Worm (Caenorhabditis elegans) whole organism, late embryonic: ENCODE measurements around the gene srd-10.

Experiments used
- K02D7.2 ChIP-seq: sonication (generic microtip); optimal IDR thresholded peaks from 2 replicates; lab custom pipeline; 2017; ENCODE audit warnings: mild to moderate bottlenecking, missing genetic modification characterization, missing compliant biosample characterization
- ceh-14 ChIP-seq: sonication (generic microtip); optimal IDR thresholded peaks from 2 replicates; lab custom pipeline; 2016; ENCODE audit warnings: missing genotype, missing genetic modification characterization, missing compliant biosample characterization
- dve-1 ChIP-seq: sonication (generic microtip); optimal IDR thresholded peaks from 2 replicates; lab custom pipeline; 2017; ENCODE audit warnings: antibody characterized with exemption, mild to moderate bottlenecking, missing genetic modification characterization, missing compliant biosample characterization
- hlh-15 ChIP-seq: sonication (generic microtip); optimal IDR thresholded peaks from 2 replicates; lab custom pipeline; 2016; ENCODE audit warnings: missing genetic modification characterization, missing compliant biosample characterization
- hlh-30 ChIP-seq: sonication (generic microtip); optimal IDR thresholded peaks from 2 replicates; lab custom pipeline; 2017; ENCODE audit warnings: antibody characterized with exemption, missing genetic modification characterization, missing compliant biosample characterization; ENCODE audit not compliant: insufficient read depth
- hlh-8 ChIP-seq: sonication (generic microtip); optimal IDR thresholded peaks from 2 replicates; lab custom pipeline; 2016; ENCODE audit warnings: missing genotype, missing genetic modification characterization, missing compliant biosample characterization
- pha-2 ChIP-seq: sonication (generic microtip); optimal IDR thresholded peaks from 2 replicates; lab custom pipeline; 2017; ENCODE audit warnings: mild to moderate bottlenecking, missing genetic modification characterization, missing compliant biosample characterization
- pros-1 ChIP-seq: fragments of 150-350 bp; optimal IDR thresholded peaks from 2 replicates; lab custom pipeline; 2014; ENCODE audit warnings: missing biosample characterization, missing genetic modification reagents, missing genetic modification characterization
- ref-2 ChIP-seq: sonication (generic microtip); optimal IDR thresholded peaks from 2 replicates; lab custom pipeline; 2016; ENCODE audit warnings: missing genetic modification characterization, missing compliant biosample characterization
- rnt-1 ChIP-seq: sonication (generic microtip); optimal IDR thresholded peaks from 2 replicates; lab custom pipeline; 2016; ENCODE audit warnings: missing genetic modification characterization, missing compliant biosample characterization

- TF ChIP-seq ref-2 = no peak
- TF ChIP-seq K02D7.2 (tag; lab: Kevin White, UChicago) = no peak
- TF ChIP-seq hlh-15 (tag; lab: Kevin White, UChicago) = no peak
- TF ChIP-seq pros-1 (tag; lab: Kevin White, UChicago) = no peak
- TF ChIP-seq rnt-1 = no peak
- no peak for TF ChIP-seq hlh-30 (tag; lab: Kevin White, UChicago)
- no peak for TF ChIP-seq hlh-8 (tag; lab: Kevin White, UChicago)
- TF ChIP-seq pha-2 = no peak
- no peak for TF ChIP-seq ceh-14 (tag; lab: Kevin White, UChicago)
- TF ChIP-seq dve-1 (tag; lab: Kevin White, UChicago) = no peak
Measured at ce11 chrIV:13564284-13564683, 10.5 kb upstream of the srd-10 start.
